Fruit fly (Drosophila melanogaster) whole organism, embryonic: ENCODE measurements around the gene Uba5.
A peak's percentile ranks its signal among the peaks of the same experiment; 100 is the strongest.

Experiments used
- CG12219 ChIP-seq: fragments of 200-800 bp; sonication (Bioruptor generic); optimal IDR thresholded peaks from 3 replicates; lab custom pipeline; 2018; ENCODE audit warnings: missing biosample characterization, mild to moderate bottlenecking, missing genetic modification characterization
- CG13287 ChIP-seq: fragments of 200-800 bp; sonication (Bioruptor generic); IDR thresholded peaks from 2 replicates; pipeline ENCODE4 v1.3.6; 2022; ENCODE audit warnings: missing biosample characterization, missing genetic modification characterization; ENCODE audit not compliant: partially characterized antibody
- CG13296 ChIP-seq: fragments of 200-800 bp; sonication (Bioruptor generic); optimal IDR thresholded peaks from 3 replicates; lab custom pipeline; 2018; ENCODE audit warnings: missing biosample characterization, mild to moderate bottlenecking, missing genetic modification characterization
- CG15073 ChIP-seq: fragments of 200-800 bp; sonication (Bioruptor generic); optimal IDR thresholded peaks from 2 replicates; lab custom pipeline; 2016; ENCODE audit warnings: missing biosample characterization, missing genetic modification characterization
- CG2120 ChIP-seq: fragments of 200-800 bp; sonication (Bioruptor generic); optimal IDR thresholded peaks from 3 replicates; lab custom pipeline; 2016; ENCODE audit warnings: missing biosample characterization, missing genetic modification characterization
- CG2889 ChIP-seq: fragments of 200-800 bp; sonication (Bioruptor generic); IDR thresholded peaks from 3 replicates; pipeline ENCODE4 v1.3.6; 2022; ENCODE audit warnings: missing biosample characterization, missing genetic modification characterization
- CG32532 ChIP-seq: fragments of 200-800 bp; sonication (Bioruptor generic); IDR thresholded peaks from 2 replicates; pipeline ENCODE4 v1.3.6; 2022; ENCODE audit warnings: missing biosample characterization, missing genetic modification characterization
- CG33213 ChIP-seq: fragments of 200-800 bp; sonication (Bioruptor generic); optimal IDR thresholded peaks from 3 replicates; lab custom pipeline; 2016; ENCODE audit warnings: missing biosample characterization, missing genetic modification characterization
- CG4282 ChIP-seq: fragments of 200-800 bp; sonication (Bioruptor generic); optimal IDR thresholded peaks from 2 replicates; lab custom pipeline; 2016; ENCODE audit warnings: missing biosample characterization, missing genetic modification characterization
- CG4707 ChIP-seq: fragments of 200-800 bp; sonication (Bioruptor generic); optimal IDR thresholded peaks from 2 replicates; lab custom pipeline; 2018; ENCODE audit warnings: missing biosample characterization, mild to moderate bottlenecking, missing genetic modification characterization, moderate library complexity
- CG5953 ChIP-seq: fragments of 200-800 bp; sonication (Bioruptor generic); IDR thresholded peaks from 2 replicates; pipeline ENCODE4 v1.3.6; 2022; ENCODE audit warnings: missing biosample characterization, missing genetic modification characterization
- CG6272 ChIP-seq: fragments of 200-800 bp; sonication (Bioruptor generic); IDR thresholded peaks from 2 replicates; pipeline ENCODE4 v1.3.6; 2022; ENCODE audit warnings: missing biosample characterization, missing genetic modification characterization
- CG6765 ChIP-seq: fragments of 200-800 bp; sonication (Bioruptor generic); optimal IDR thresholded peaks from 3 replicates; lab custom pipeline; 2017; ENCODE audit warnings: missing biosample characterization, mild to moderate bottlenecking, missing genetic modification characterization
- CG7357 ChIP-seq: fragments of 200-800 bp; sonication (Bioruptor generic); IDR thresholded peaks from 3 replicates; pipeline ENCODE4 v1.3.6; 2022; ENCODE audit warnings: missing biosample characterization, missing genetic modification characterization
- CG8388 ChIP-seq: fragments of 200-800 bp; sonication (Bioruptor generic); optimal IDR thresholded peaks from 2 replicates; lab custom pipeline; 2019; ENCODE audit warnings: missing biosample characterization, mild to moderate bottlenecking, missing genetic modification characterization, moderate library complexity
- CG8944 ChIP-seq: fragments of 200-800 bp; sonication (Bioruptor generic); optimal IDR thresholded peaks from 3 replicates; lab custom pipeline; 2016; ENCODE audit warnings: missing biosample characterization, missing genetic modification characterization
- CG9609 ChIP-seq: fragments of 200-800 bp; sonication (Bioruptor generic); optimal IDR thresholded peaks from 3 replicates; lab custom pipeline; 2016; ENCODE audit warnings: missing biosample characterization, missing genetic modification characterization
- CG9727 ChIP-seq: fragments of 200-800 bp; sonication (Bioruptor generic); optimal IDR thresholded peaks from 3 replicates; lab custom pipeline; 2017; ENCODE audit warnings: missing biosample characterization, mild to moderate bottlenecking, missing genetic modification characterization
- CHES-1-like ChIP-seq: fragments of 200-800 bp; sonication (Bioruptor generic); optimal IDR thresholded peaks from 2 replicates; lab custom pipeline; 2016; ENCODE audit warnings: missing biosample characterization, missing genetic modification characterization
- CTCF ChIP-seq: fragments of 200-800 bp; sonication (Bioruptor generic); optimal IDR thresholded peaks from 2 replicates; lab custom pipeline; 2017; ENCODE audit warnings: missing biosample characterization, mild to moderate bottlenecking, missing genetic modification characterization, moderate library complexity
- Dad ChIP-seq: fragments of 200-800 bp; sonication (Bioruptor generic); optimal IDR thresholded peaks from 3 replicates; lab custom pipeline; 2016; ENCODE audit warnings: missing biosample characterization, missing genetic modification characterization
- Doc3 ChIP-seq: fragments of 200-800 bp; sonication (Bioruptor generic); IDR thresholded peaks from 3 replicates; pipeline ENCODE4 v1.3.6; 2022; ENCODE audit warnings: missing biosample characterization, missing genetic modification characterization; ENCODE audit not compliant: partially characterized antibody
- Eip74EF ChIP-seq, 2 experiments: fragments of 200-800 bp in 1 of 2; fragments of >200 bp in 1 of 2; sonication (Bioruptor generic) in 1 of 2; optimal IDR thresholded peaks; 2 replicates each; lab custom pipeline; 2017 to 2019; ENCODE audit warnings: missing biosample characterization in 2 of 2, missing genetic modification characterization in 2 of 2, mild to moderate bottlenecking in 1 of 2, moderate library complexity in 1 of 2
- Elba2 ChIP-seq: fragments of 200-800 bp; sonication (Bioruptor generic); optimal IDR thresholded peaks from 3 replicates; lab custom pipeline; 2016; ENCODE audit warnings: missing biosample characterization, missing genetic modification characterization
- Hand ChIP-seq: fragments of 200-800 bp; sonication (Bioruptor generic); optimal IDR thresholded peaks from 2 replicates; lab custom pipeline; 2017; ENCODE audit warnings: mild to moderate bottlenecking, missing biosample characterization, missing genetic modification reagents, missing genetic modification characterization
- Mad ChIP-seq: fragments of 200-800 bp; sonication (Bioruptor generic); optimal IDR thresholded peaks from 2 replicates; lab custom pipeline; 2016; ENCODE audit warnings: missing biosample characterization, missing genetic modification characterization
- Rx ChIP-seq: fragments of 200-800 bp; sonication (Bioruptor generic); IDR thresholded peaks from 2 replicates; pipeline ENCODE4 v1.3.6; 2022; ENCODE audit warnings: missing biosample characterization, missing genetic modification characterization
- Tbp ChIP-seq: fragments of >200 bp; optimal IDR thresholded peaks from 2 replicates; lab custom pipeline; 2018; ENCODE audit warnings: missing biosample characterization, missing genetic modification characterization
- Usf ChIP-seq: fragments of 200-800 bp; sonication (Bioruptor generic); optimal IDR thresholded peaks from 2 replicates; lab custom pipeline; 2017; ENCODE audit warnings: missing genotype, missing biosample characterization, missing genetic modification characterization
- ab ChIP-seq: fragments of 200-800 bp; sonication (Bioruptor generic); optimal IDR thresholded peaks from 2 replicates; lab custom pipeline; 2016; ENCODE audit warnings: missing biosample characterization, missing genetic modification characterization
- bab2 ChIP-seq: fragments of 200-800 bp; sonication (Bioruptor generic); optimal IDR thresholded peaks from 2 replicates; lab custom pipeline; 2016; ENCODE audit warnings: missing biosample characterization, missing genetic modification characterization
- cwo ChIP-seq: fragments of 200-800 bp; sonication (Bioruptor generic); optimal IDR thresholded peaks from 3 replicates; lab custom pipeline; 2017; ENCODE audit warnings: missing biosample characterization, missing genetic modification characterization, mild to moderate bottlenecking, moderate library complexity, missing genetic modification reagents
- dan ChIP-seq: fragments of 200-800 bp; sonication (Bioruptor generic); IDR thresholded peaks from 2 replicates; pipeline ENCODE4 v1.3.6; 2022; ENCODE audit warnings: missing biosample characterization, missing genetic modification characterization
- dmrt11E ChIP-seq: fragments of 200-800 bp; sonication (Bioruptor generic); optimal IDR thresholded peaks from 3 replicates; lab custom pipeline; 2018; ENCODE audit warnings: missing biosample characterization, mild to moderate bottlenecking, missing genetic modification characterization, moderate library complexity
- dysf ChIP-seq: fragments of 200-800 bp; sonication (Bioruptor generic); IDR thresholded peaks from 3 replicates; pipeline ENCODE4 v1.3.6; 2022; ENCODE audit warnings: missing biosample characterization, missing genetic modification characterization
- eyg ChIP-seq: fragments of 200-800 bp; sonication (Bioruptor generic); optimal IDR thresholded peaks from 3 replicates; lab custom pipeline; 2016; ENCODE audit warnings: missing biosample characterization, missing genetic modification characterization
- hth ChIP-seq: fragments of >200 bp; optimal IDR thresholded peaks from 2 replicates; lab custom pipeline; 2017; ENCODE audit warnings: inconsistent platforms
- jumu ChIP-seq: fragments of 200-800 bp; sonication (Bioruptor generic); optimal IDR thresholded peaks from 3 replicates; lab custom pipeline; 2016; ENCODE audit warnings: missing biosample characterization, missing genetic modification characterization
- ken ChIP-seq: fragments of 200-800 bp; sonication (Bioruptor generic); IDR thresholded peaks from 3 replicates; pipeline ENCODE4 v1.3.6; 2022; ENCODE audit warnings: missing biosample characterization, missing genetic modification characterization
- lab ChIP-seq: fragments of 200-800 bp; sonication (Bioruptor generic); optimal IDR thresholded peaks from 3 replicates; lab custom pipeline; 2017; ENCODE audit warnings: missing biosample characterization, missing genetic modification characterization, mild to moderate bottlenecking, moderate library complexity, missing genetic modification reagents
- lmd ChIP-seq: fragments of 200-800 bp; sonication (Bioruptor generic); IDR thresholded peaks from 2 replicates; pipeline ENCODE4 v1.3.6; 2022; ENCODE audit warnings: missing biosample characterization, missing genetic modification characterization
- luna ChIP-seq: fragments of 200-800 bp; sonication (Bioruptor generic); optimal IDR thresholded peaks from 2 replicates; lab custom pipeline; 2016; ENCODE audit warnings: missing biosample characterization, missing genetic modification characterization
- nerfin-2 ChIP-seq: fragments of 200-800 bp; sonication (Bioruptor generic); IDR thresholded peaks from 2 replicates; pipeline ENCODE4 v1.3.6; 2022; ENCODE audit warnings: missing biosample characterization, missing genetic modification characterization; ENCODE audit not compliant: partially characterized antibody
- onecut ChIP-seq: fragments of 200-800 bp; sonication (Bioruptor generic); IDR thresholded peaks from 2 replicates; pipeline ENCODE4 v1.3.6; 2022; ENCODE audit warnings: missing biosample characterization, missing genetic modification characterization
- org-1 ChIP-seq: fragments of 200-800 bp; sonication (Bioruptor generic); optimal IDR thresholded peaks from 2 replicates; lab custom pipeline; 2017; ENCODE audit warnings: missing biosample characterization, missing genetic modification characterization
- peb ChIP-seq: fragments of 200-800 bp; sonication (Bioruptor generic); IDR thresholded peaks from 2 replicates; pipeline ENCODE4 v1.3.6; 2022; ENCODE audit warnings: missing biosample characterization, missing genetic modification characterization
- repo ChIP-seq: fragments of 200-800 bp; sonication (Bioruptor generic); optimal IDR thresholded peaks from 2 replicates; lab custom pipeline; 2016; ENCODE audit warnings: missing biosample characterization, missing genetic modification characterization
- salm ChIP-seq: fragments of 200-800 bp; sonication (Bioruptor generic); optimal IDR thresholded peaks from 2 replicates; lab custom pipeline; 2018; ENCODE audit warnings: missing biosample characterization, mild to moderate bottlenecking, missing genetic modification characterization
- sima ChIP-seq: fragments of 200-800 bp; sonication (Bioruptor generic); optimal IDR thresholded peaks from 2 replicates; lab custom pipeline; 2016; ENCODE audit warnings: missing biosample characterization, missing genetic modification characterization
- z ChIP-seq: fragments of 200-800 bp; sonication (Bioruptor generic); IDR thresholded peaks from 3 replicates; pipeline ENCODE4 v1.3.6; 2022; ENCODE audit warnings: missing biosample characterization, missing genetic modification characterization
- zen2 ChIP-seq: fragments of 200-800 bp; sonication (Bioruptor generic); IDR thresholded peaks from 3 replicates; pipeline ENCODE4 v1.3.6; 2022; ENCODE audit warnings: missing biosample characterization, missing genetic modification characterization; ENCODE audit not compliant: partially characterized antibody

Gene Uba5

DNA sequence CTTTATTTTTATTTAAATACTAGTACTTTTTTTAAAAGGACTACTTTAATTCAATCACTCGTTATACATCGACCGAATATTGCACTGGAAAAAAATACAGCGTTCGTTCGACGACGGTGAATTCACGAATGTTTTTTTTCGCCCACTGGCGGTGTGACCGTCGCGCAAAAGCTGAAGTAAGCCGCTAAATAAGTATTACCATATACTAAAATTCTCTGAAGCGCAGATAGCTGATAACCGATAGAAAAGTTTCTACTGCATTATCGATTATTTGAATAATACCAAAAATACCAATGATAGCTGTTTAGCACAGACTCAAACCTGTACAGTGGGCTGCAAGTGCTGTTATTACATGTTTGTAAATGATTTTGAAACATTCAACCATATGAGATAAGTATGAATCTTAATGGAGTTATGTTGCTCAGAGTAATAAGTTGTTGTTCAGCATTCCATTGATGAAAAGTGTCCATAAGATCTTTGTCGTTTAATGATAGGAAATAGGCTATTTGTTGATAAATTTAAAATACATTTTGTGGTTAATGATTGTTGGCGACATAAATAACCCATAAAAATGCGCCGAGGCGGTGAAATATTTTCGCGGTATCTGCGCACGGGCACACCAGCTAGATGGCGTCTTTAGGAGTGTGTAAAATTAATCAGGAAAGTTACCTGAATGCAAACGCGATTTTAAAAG is 29.0 kb upstream of the Uba5 start, which contains the start of the genes Evi5 and HP5 (continued):
- TF ChIP-seq ken (GFP tag; lab: Robert Waterston, UW) (peak; percentile 71; the same call in 2 of the 3 replicates), bab2 (GFP tag; lab: Kevin White, UChicago) (peak; percentile 31), luna (GFP tag; lab: Kevin White, UChicago) (peak; percentile 6), dmrt11E (tag; lab: Kevin White, UChicago) (no peak), Eip74EF (GFP tag; optimal IDR thresholded peaks at IDR 0.05; lab: Kevin White, UChicago) (no peak), dan (GFP tag; lab: Robert Waterston, UW) (no peak), peb (no peak), CG4707 (GFP tag; lab: Kevin White, UChicago) (peak; percentile 61), CG32532 (GFP tag; lab: Robert Waterston, UW) (peak; percentile 71), zen2 (GFP tag; lab: Robert Waterston, UW) (no peak), CG33213 (GFP tag; lab: Kevin White, UChicago) (peak; percentile 55), dysf (GFP tag; lab: Robert Waterston, UW) (peak; percentile 65; the same call in 2 of the 3 replicates), CHES-1-like (GFP tag; lab: Kevin White, UChicago) (peak; percentile 54), CG13287 (peak; percentile 57; the same call in 1 of the 2 replicates), CG12219 (GFP tag; lab: Kevin White, UChicago) (peak; percentile 3), Elba2 (GFP tag; lab: Kevin White, UChicago) (no peak), CG4282 (GFP tag; lab: Kevin White, UChicago) (peak; percentile 60), Dad (GFP tag; lab: Kevin White, UChicago) (no peak), Mad (no peak), Hand (GFP tag; lab: Kevin White, UChicago) (no peak), CG2120 (GFP tag; lab: Kevin White, UChicago) (peak; percentile 66), lmd (peak; percentile 76), CG13296 (GFP tag; lab: Kevin White, UChicago) (no peak), CG7357 (GFP tag; lab: Robert Waterston, UW) (peak; percentile 26; the same call in 1 of the 3 replicates), ab (GFP tag; lab: Kevin White, UChicago) (peak; percentile 24), Usf (GFP tag; lab: Kevin White, UChicago) (no peak), onecut (peak; percentile 53), CG5953 (GFP tag; lab: Robert Waterston, UW) (no peak), CTCF (peak; percentile 90), sima (GFP tag; lab: Kevin White, UChicago) (no peak), nerfin-2 (GFP tag; lab: Robert Waterston, UW) (no peak; the same call in 1 of the 2 replicates), CG2889 (GFP tag; lab: Robert Waterston, UW) (no peak), hth (lab: Kevin White, UChicago) (no peak), repo (GFP tag; lab: Kevin White, UChicago) (no peak), jumu (GFP tag; lab: Kevin White, UChicago) (peak; percentile 49), z (GFP tag; lab: Robert Waterston, UW) (no peak), Tbp (GFP tag; lab: Kevin White, UChicago) (no peak), CG9727 (peak; percentile 49), CG6765 (no peak), CG9609 (peak; percentile 32), eyg (peak; percentile 6), CG8944 (GFP tag; lab: Kevin White, UChicago) (peak; percentile 41), salm (no peak), CG6272 (GFP tag; lab: Robert Waterston, UW) (peak; percentile 64; the same call in 1 of the 2 replicates), Doc3 (GFP tag; lab: Robert Waterston, UW) (no peak), Rx (GFP tag; lab: Robert Waterston, UW) (peak; percentile 41), lab (GFP tag; lab: Kevin White, UChicago) (peak; percentile 36), CG15073 (GFP tag; lab: Kevin White, UChicago) (no peak), org-1 (GFP tag; lab: Kevin White, UChicago) (no peak), CG8388 (GFP tag; lab: Kevin White, UChicago) (no peak), cwo (GFP tag; lab: Kevin White, UChicago) (no peak)
